Fruit fly (Drosophila melanogaster): ENCODE measurements around the gene Jon25Bi.

- TF ChIP-seq CG10348 (GFP tag; IDR thresholded peaks at IDR 0.05): no peak
- TF ChIP-seq Snoo (tag; optimal IDR thresholded peaks at IDR 0.05): no peak
- TF ChIP-seq CG9948 (tag; optimal IDR thresholded peaks at IDR 0.05): no peak
- TF ChIP-seq EcR (GFP tag; optimal IDR thresholded peaks at IDR 0.05): no peak
- TF ChIP-seq CG8159 (tag; optimal IDR thresholded peaks at IDR 0.05): no peak
- TF ChIP-seq CG17806 (tag; optimal IDR thresholded peaks at IDR 0.05): no peak
- no peak for TF ChIP-seq Pif1B (GFP tag; optimal IDR thresholded peaks at IDR 0.05)
- TF ChIP-seq Ets98B (GFP tag; IDR thresholded peaks at IDR 0.05): no peak
- no peak for TF ChIP-seq D1 (tag; optimal IDR thresholded peaks at IDR 0.05)
- no peak for TF ChIP-seq CG4496 (GFP tag; IDR thresholded peaks at IDR 0.05)
- no peak for TF ChIP-seq CG12605 (GFP tag; IDR thresholded peaks at IDR 0.05)
- TF ChIP-seq CG8301 (tag; optimal IDR thresholded peaks at IDR 0.05): no peak
- TF ChIP-seq CG13204 (GFP tag; optimal IDR thresholded peaks at IDR 0.05): no peak
Measured at dm6 chr2L:5002031-5002430, 47.1 kb upstream of the Jon25Bi start.

All from whole organism, pupa.